Worm (Caenorhabditis elegans) whole organism, late embryonic: ENCODE measurements around the gene gpa-17.
A peak's percentile ranks its signal among the peaks of the same experiment; 100 is the strongest.

Experiments
- C08G9.2 ChIP-seq: sonication (generic microtip); optimal IDR thresholded peaks from 2 replicates; lab custom pipeline; 2016; ENCODE audit warnings: mild to moderate bottlenecking, missing genetic modification characterization, moderate library complexity, missing compliant biosample characterization
- C38D4.7 ChIP-seq: fragments of 200-800 bp; sonication (Bioruptor generic); optimal IDR thresholded peaks from 2 replicates; lab custom pipeline; 2018; ENCODE audit warnings: mild to moderate bottlenecking, missing genetic modification characterization, moderate library complexity, missing compliant biosample characterization
- F13H6.1 ChIP-seq: sonication (generic microtip); optimal IDR thresholded peaks from 2 replicates; lab custom pipeline; 2016; ENCODE audit warnings: missing genetic modification characterization, missing compliant biosample characterization
- K09A11.1 ChIP-seq: sonication (generic microtip); optimal IDR thresholded peaks from 2 replicates; lab custom pipeline; 2017; ENCODE audit warnings: antibody characterized with exemption, mild to moderate bottlenecking, missing genetic modification characterization, missing compliant biosample characterization; ENCODE audit not compliant: insufficient read depth
- T23F11.4 ChIP-seq: fragments of 200-800 bp; sonication (Bioruptor generic); optimal IDR thresholded peaks from 2 replicates; lab custom pipeline; 2018; ENCODE audit warnings: mild to moderate bottlenecking, missing genetic modification characterization, missing compliant biosample characterization
- Y22D7AL.16 ChIP-seq: sonication (generic microtip); optimal IDR thresholded peaks from 2 replicates; lab custom pipeline; 2016; ENCODE audit warnings: missing genetic modification characterization, missing compliant biosample characterization
- ahr-1 ChIP-seq: sonication (generic microtip); optimal IDR thresholded peaks from 2 replicates; lab custom pipeline; 2016; ENCODE audit warnings: missing genetic modification characterization, missing compliant biosample characterization
- ama-1 ChIP-seq: fragments of 150-350 bp; optimal IDR thresholded peaks from 2 replicates; lab custom pipeline; 2014
- ceh-18 ChIP-seq: sonication (generic microtip); optimal IDR thresholded peaks from 2 replicates; lab custom pipeline; 2016; ENCODE audit warnings: missing genetic modification characterization, missing compliant biosample characterization
- ceh-22 ChIP-seq: sonication (generic microtip); optimal IDR thresholded peaks from 2 replicates; lab custom pipeline; 2017; ENCODE audit warnings: missing biosample characterization, missing genetic modification characterization
- ceh-24 ChIP-seq: sonication (generic microtip); optimal IDR thresholded peaks from 2 replicates; lab custom pipeline; 2016; ENCODE audit warnings: mild to moderate bottlenecking, missing genetic modification characterization, missing compliant biosample characterization
- ceh-34 ChIP-seq: sonication (generic microtip); optimal IDR thresholded peaks from 2 replicates; lab custom pipeline; 2016; ENCODE audit warnings: mild to moderate bottlenecking, missing genetic modification characterization, missing compliant biosample characterization
- ceh-45 ChIP-seq: fragments of 200-800 bp; sonication (Bioruptor generic); IDR thresholded peaks from 2 replicates; pipeline ENCODE4 v1.3.6; 2022; ENCODE audit warnings: missing genetic modification reagents, missing genetic modification characterization, missing compliant biosample characterization
- ceh-48 ChIP-seq: sonication (generic microtip); optimal IDR thresholded peaks from 2 replicates; lab custom pipeline; 2016; ENCODE audit warnings: missing genetic modification characterization, inconsistent platforms, missing compliant biosample characterization
- ceh-6 ChIP-seq: fragments of 200-800 bp; sonication (Bioruptor generic); optimal IDR thresholded peaks from 2 replicates; lab custom pipeline; 2018; ENCODE audit warnings: mild to moderate bottlenecking, missing genetic modification characterization, missing compliant biosample characterization
- che-1 ChIP-seq: sonication (generic microtip); optimal IDR thresholded peaks from 2 replicates; lab custom pipeline; 2016; ENCODE audit warnings: mild to moderate bottlenecking, missing genetic modification characterization, missing compliant biosample characterization
- elt-2 ChIP-seq: sonication (generic microtip); optimal IDR thresholded peaks from 2 replicates; lab custom pipeline; 2016; ENCODE audit warnings: missing genetic modification reagents, missing genetic modification characterization, missing compliant biosample characterization
- fkh-10 ChIP-seq: fragments of 150-350 bp; optimal IDR thresholded peaks from 2 replicates; lab custom pipeline; 2014; ENCODE audit warnings: missing biosample characterization, missing genetic modification reagents, missing genetic modification characterization
- fkh-6 ChIP-seq: sonication (generic microtip); optimal IDR thresholded peaks from 2 replicates; lab custom pipeline; 2016; ENCODE audit warnings: missing genetic modification characterization, missing compliant biosample characterization
- gmeb-2 ChIP-seq: sonication (generic microtip); optimal IDR thresholded peaks from 2 replicates; lab custom pipeline; 2016; ENCODE audit warnings: missing genetic modification characterization, inconsistent platforms, missing compliant biosample characterization
- hlh-13 ChIP-seq: fragments of 200-800 bp; sonication (Bioruptor generic); optimal IDR thresholded peaks from 2 replicates; lab custom pipeline; 2018; ENCODE audit warnings: mild to moderate bottlenecking, missing genetic modification characterization, missing compliant biosample characterization
- hlh-30 ChIP-seq: sonication (generic microtip); optimal IDR thresholded peaks from 2 replicates; lab custom pipeline; 2017; ENCODE audit warnings: antibody characterized with exemption, missing genetic modification characterization, missing compliant biosample characterization; ENCODE audit not compliant: insufficient read depth
- hlh-6 ChIP-seq: sonication (generic microtip); optimal IDR thresholded peaks from 2 replicates; lab custom pipeline; 2016; ENCODE audit warnings: missing genotype, missing genetic modification characterization, missing compliant biosample characterization
- hlh-8 ChIP-seq: sonication (generic microtip); optimal IDR thresholded peaks from 2 replicates; lab custom pipeline; 2016; ENCODE audit warnings: missing genotype, missing genetic modification characterization, missing compliant biosample characterization
- madf-2 ChIP-seq: sonication (generic microtip); optimal IDR thresholded peaks from 2 replicates; lab custom pipeline; 2017; ENCODE audit warnings: missing genetic modification characterization, missing compliant biosample characterization
- nfya-1 ChIP-seq: sonication (generic microtip); optimal IDR thresholded peaks from 2 replicates; lab custom pipeline; 2017; ENCODE audit warnings: missing genetic modification characterization, mild to moderate bottlenecking, missing compliant biosample characterization, antibody characterized with exemption, moderate library complexity
- nhr-232 ChIP-seq: sonication (generic microtip); optimal IDR thresholded peaks from 2 replicates; lab custom pipeline; 2016; ENCODE audit warnings: missing genetic modification characterization, missing compliant biosample characterization
- pax-1 ChIP-seq: fragments of 150-350 bp; optimal IDR thresholded peaks from 2 replicates; lab custom pipeline; 2014; ENCODE audit warnings: missing biosample characterization, missing genetic modification characterization
- pqm-1 ChIP-seq: sonication (generic microtip); optimal IDR thresholded peaks from 2 replicates; lab custom pipeline; 2016; ENCODE audit warnings: missing genetic modification characterization, missing compliant biosample characterization
- pros-1 ChIP-seq: fragments of 150-350 bp; optimal IDR thresholded peaks from 2 replicates; lab custom pipeline; 2014; ENCODE audit warnings: missing biosample characterization, missing genetic modification reagents, missing genetic modification characterization
- ref-2 ChIP-seq: sonication (generic microtip); optimal IDR thresholded peaks from 2 replicates; lab custom pipeline; 2016; ENCODE audit warnings: missing genetic modification characterization, missing compliant biosample characterization
- sdc-2 ChIP-seq: sonication (generic microtip); optimal IDR thresholded peaks from 2 replicates; lab custom pipeline; 2016; ENCODE audit warnings: missing genotype, missing genetic modification characterization, missing compliant biosample characterization
- tbx-7 ChIP-seq: sonication (generic microtip); optimal IDR thresholded peaks from 2 replicates; lab custom pipeline; 2016; ENCODE audit warnings: missing genotype, missing genetic modification characterization, missing compliant biosample characterization
- unc-3 ChIP-seq, 2 experiments: fragments of 200-800 bp in 1 of 2; sonication (Bioruptor generic) in 1 of 2; sonication (generic microtip) in 1 of 2; conservative IDR thresholded peaks in 1 of 2; optimal IDR thresholded peaks in 1 of 2; 2 replicates each; pipeline versions ENCODE4 v1.3.6 to Lab custom; 2016 to 2022; ENCODE audit warnings: missing compliant biosample characterization in 2 of 2, missing genetic modification characterization in 2 of 2, missing genetic modification reagents in 1 of 2
- unc-42 ChIP-seq: sonication (generic microtip); optimal IDR thresholded peaks from 2 replicates; lab custom pipeline; 2016; ENCODE audit warnings: missing genotype, missing genetic modification characterization, missing compliant biosample characterization
- unc-55 ChIP-seq: sonication (generic microtip); optimal IDR thresholded peaks from 2 replicates; lab custom pipeline; 2017; ENCODE audit warnings: missing biosample characterization, missing genetic modification reagents, missing genetic modification characterization
- unc-86 ChIP-seq: sonication (generic microtip); optimal IDR thresholded peaks from 2 replicates; lab custom pipeline; 2016; ENCODE audit warnings: missing genetic modification characterization, missing compliant biosample characterization

gpa-17 gene

DNA sequence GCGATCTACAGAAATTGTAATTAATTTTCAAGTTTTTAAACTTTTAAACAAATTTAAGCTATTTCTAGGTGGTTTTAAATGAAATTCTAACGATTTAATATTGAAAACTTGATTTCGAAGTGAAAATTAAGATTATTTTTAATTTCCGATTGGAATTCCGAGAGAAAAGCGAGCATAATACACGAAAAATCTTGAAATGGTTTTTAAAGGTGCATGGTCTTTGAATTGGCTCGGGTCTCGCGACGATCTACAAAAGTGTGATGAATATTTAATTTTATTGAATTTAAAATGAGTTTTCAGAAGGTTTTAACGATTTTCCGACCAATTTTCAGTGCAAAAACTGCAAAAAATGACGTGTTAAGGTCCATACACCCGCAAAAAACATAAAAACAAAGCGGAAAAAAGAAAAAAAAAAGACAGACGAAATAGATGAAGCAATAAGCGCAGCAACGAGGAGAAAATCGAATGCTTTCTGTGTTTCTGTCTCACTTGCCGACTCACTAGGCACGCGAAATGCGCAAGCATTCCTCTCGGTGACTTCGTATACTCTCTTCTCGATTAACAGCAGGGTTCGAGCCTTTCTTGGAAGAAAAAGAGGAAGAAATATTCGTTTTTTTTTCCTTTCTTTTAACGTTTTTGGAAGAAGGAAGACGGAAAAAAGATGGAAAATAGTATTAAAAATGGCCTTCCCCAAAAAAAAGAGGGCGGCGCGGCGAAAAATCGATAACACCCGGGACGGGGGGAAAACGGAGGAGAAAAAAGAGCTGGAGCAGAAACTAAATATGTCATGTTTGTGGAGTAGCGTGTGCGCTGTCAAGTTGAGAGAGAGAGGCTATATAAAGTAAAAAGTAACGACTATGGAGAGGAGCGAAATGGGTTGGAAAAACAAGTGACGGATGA lies 9.7 kb upstream of the gpa-17 start (continued):
- TF ChIP-seq sdc-2 (tag; lab: Kevin White, UChicago) (no peak), K09A11.1 (no peak), fkh-6 (tag; lab: Kevin White, UChicago) (no peak), ceh-24 (tag; lab: Kevin White, UChicago) (no peak), che-1 (tag; lab: Kevin White, UChicago) (no peak), hlh-6 (tag; lab: Kevin White, UChicago) (no peak), pqm-1 (tag; lab: Kevin White, UChicago) (no peak), ceh-6 (GFP tag; lab: Kevin White, UChicago) (no peak), hlh-30 (no peak), gmeb-2 (tag; lab: Kevin White, UChicago) (peak; percentile 12), ceh-45 (GFP tag; lab: Robert Waterston, UW) (no peak), ceh-48 (tag; lab: Kevin White, UChicago) (peak; percentile 45), F13H6.1 (no peak), ahr-1 (no peak), T23F11.4 (no peak), tbx-7 (tag; lab: Kevin White, UChicago) (no peak), Y22D7AL.16 (tag; lab: Kevin White, UChicago) (no peak)

DNA sequence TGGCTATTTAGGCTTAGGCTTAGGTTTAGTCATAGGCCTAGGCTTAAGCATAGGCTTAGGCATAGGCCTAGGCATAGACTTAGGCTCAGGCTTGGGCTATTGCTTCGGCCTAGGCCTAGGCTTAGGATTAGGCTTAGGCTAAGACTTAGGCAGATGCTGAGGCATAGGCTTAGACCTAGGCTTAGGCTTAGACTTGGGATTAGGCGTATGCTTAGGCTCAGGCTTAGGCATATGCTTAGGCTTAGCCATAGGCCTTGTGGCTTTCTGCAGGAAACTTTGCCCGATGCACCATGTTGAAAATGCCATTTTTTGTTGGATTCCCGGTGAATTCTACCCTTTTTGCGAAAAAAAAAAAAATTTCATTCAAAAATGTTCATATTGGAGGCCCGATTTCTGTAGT lies 8.4 kb upstream of the gpa-17 start:
- TF ChIP-seq pros-1 = no peak
- no peak for TF ChIP-seq pqm-1 (tag; lab: Kevin White, UChicago)
- TF ChIP-seq fkh-10 (GFP tag; lab: Kevin White, UChicago) = no peak
- no peak for TF ChIP-seq ceh-34
- no peak for TF ChIP-seq hlh-13 (GFP tag; lab: Kevin White, UChicago)
- no peak for TF ChIP-seq unc-42 (tag; lab: Kevin White, UChicago)
- no peak for TF ChIP-seq C08G9.2 (tag; lab: Kevin White, UChicago)
- TF ChIP-seq elt-2 (tag; lab: Kevin White, UChicago) = no peak
- TF ChIP-seq nhr-232 (tag; lab: Kevin White, UChicago) = no peak
- no peak for TF ChIP-seq C38D4.7 (GFP tag; lab: Kevin White, UChicago)
- no peak for TF ChIP-seq unc-86 (tag; lab: Kevin White, UChicago)
- TF ChIP-seq ceh-22 (tag; lab: Kevin White, UChicago) = no peak
- no peak for TF ChIP-seq pax-1 (tag; lab: Kevin White, UChicago)
- TF ChIP-seq fkh-6 (tag; lab: Kevin White, UChicago) = no peak
- TF ChIP-seq che-1 (tag; lab: Kevin White, UChicago) = no peak
- TF ChIP-seq ceh-6 (GFP tag; lab: Kevin White, UChicago) = no peak
- TF ChIP-seq madf-2 (tag; lab: Kevin White, UChicago) = no peak
- TF ChIP-seq ref-2 = no peak
- TF ChIP-seq ceh-45 (GFP tag; lab: Robert Waterston, UW) = no peak

DNA sequence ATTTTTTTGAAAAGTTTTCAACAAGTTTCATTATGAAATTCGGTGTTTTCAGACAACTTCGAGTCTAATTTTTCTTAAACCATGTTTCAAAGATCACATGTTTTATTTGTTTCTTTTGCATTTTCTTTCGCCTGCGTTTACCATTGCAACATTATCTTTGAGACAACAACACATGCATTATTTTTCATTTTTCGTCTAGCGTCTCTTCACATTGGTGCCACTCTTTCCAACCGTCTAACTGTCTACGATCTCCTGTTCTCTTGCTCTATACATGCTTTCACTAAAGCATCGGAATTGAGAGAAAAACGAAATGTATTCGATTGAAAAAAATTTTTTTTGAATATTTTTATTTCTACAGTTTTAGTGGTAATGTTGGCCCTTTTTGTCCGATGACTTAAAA lies 7.8 kb upstream of the gpa-17 start:
- TF ChIP-seq ahr-1 (no peak), hlh-30 (peak; percentile 40), nfya-1 (tag; lab: Kevin White, UChicago) (peak; percentile 52), elt-2 (tag; lab: Kevin White, UChicago) (no peak), unc-55 (GFP tag; lab: Kevin White, UChicago) (no peak), unc-86 (tag; lab: Kevin White, UChicago) (no peak), unc-3 (GFP tag; conservative IDR thresholded peaks at IDR 0.05; lab: Robert Waterston, UW) (no peak), unc-3 (tag; optimal IDR thresholded peaks at IDR 0.05; lab: Kevin White, UChicago) (no peak), hlh-8 (tag; lab: Kevin White, UChicago) (no peak), K09A11.1 (no peak), ceh-18 (tag; lab: Kevin White, UChicago) (peak; percentile 18), ama-1 (no peak)
